Worm (Caenorhabditis elegans) whole organism, L4/young adult: ENCODE measurements around the gene pges-2.

Experiments
- W03F9.2 ChIP-seq: fragments of 150-350 bp; optimal IDR thresholded peaks from 2 replicates; lab custom pipeline; 2014; ENCODE audit warnings: missing biosample characterization, missing genetic modification characterization
- dao-5 ChIP-seq: sonication (generic microtip); optimal IDR thresholded peaks from 2 replicates; lab custom pipeline; 2016; ENCODE audit warnings: missing genotype, missing genetic modification characterization, moderate library complexity, missing compliant biosample characterization
- him-1 ChIP-seq: sonication (generic microtip); optimal IDR thresholded peaks from 2 replicates; lab custom pipeline; 2016; ENCODE audit warnings: missing genotype, missing genetic modification reagents, missing genetic modification characterization, missing compliant biosample characterization

pges-2 gene

DNA sequence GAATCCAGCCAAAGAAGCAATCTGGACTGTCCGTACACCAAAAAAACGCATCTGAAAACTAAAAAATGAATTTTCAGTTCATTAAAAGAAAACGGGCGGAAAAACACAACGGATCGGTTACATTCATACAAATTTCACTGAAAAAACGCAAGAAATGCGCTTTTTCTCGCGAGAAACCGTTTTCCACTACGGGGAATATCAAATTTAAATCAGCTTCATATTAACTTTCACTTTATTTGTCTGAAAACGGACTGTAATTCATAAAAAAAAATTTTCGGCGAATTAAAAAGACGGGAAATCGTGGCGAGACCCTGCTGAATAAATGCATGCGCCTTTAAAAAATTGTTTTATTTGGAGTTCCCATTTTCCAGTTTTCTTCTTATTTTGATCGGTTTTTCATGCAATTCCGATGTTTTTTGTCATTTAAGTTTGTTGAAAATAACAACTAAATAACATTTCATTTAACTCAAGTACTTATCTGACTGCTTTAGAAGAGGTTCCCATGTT is at the start of gene pges-2:
TSS of gene pges-2 (minus strand) at position 51 of the 507 bp plus-strand sequence.
- no peak for TF ChIP-seq dao-5 (tag; lab: Kevin White, UChicago)
- peak; percentile 44 for TF ChIP-seq W03F9.2 (tag; lab: Kevin White, UChicago)
- no peak for TF ChIP-seq him-1 (tag; lab: Kevin White, UChicago)

DNA sequence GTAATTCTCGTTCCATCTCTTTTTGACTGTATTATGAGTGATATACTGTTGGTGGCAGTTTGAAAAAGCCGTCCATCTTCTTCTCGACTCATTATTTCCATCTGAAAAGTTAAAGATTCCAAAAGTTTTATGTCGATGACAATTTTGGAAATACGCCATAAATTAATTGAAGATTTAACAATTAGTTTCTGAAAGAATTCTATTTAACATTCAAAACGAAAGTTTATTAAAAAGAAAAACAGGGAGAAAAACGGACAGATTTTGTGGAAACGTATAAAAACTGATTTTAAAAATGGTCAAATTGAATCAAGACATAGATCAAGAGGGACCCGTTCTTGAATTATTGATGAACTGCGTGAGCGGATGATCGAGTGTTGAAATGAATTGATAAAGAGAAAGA is 46.2 kb upstream of the pges-2 start, which contains the start of gene R10H10.7:
TSS of gene R10H10.7 (minus strand) at position 101 of the 400 bp plus-strand sequence.
- TF ChIP-seq him-1 (tag; lab: Kevin White, UChicago) (no peak), dao-5 (tag; lab: Kevin White, UChicago) (no peak), W03F9.2 (tag; lab: Kevin White, UChicago) (no peak)

DNA sequence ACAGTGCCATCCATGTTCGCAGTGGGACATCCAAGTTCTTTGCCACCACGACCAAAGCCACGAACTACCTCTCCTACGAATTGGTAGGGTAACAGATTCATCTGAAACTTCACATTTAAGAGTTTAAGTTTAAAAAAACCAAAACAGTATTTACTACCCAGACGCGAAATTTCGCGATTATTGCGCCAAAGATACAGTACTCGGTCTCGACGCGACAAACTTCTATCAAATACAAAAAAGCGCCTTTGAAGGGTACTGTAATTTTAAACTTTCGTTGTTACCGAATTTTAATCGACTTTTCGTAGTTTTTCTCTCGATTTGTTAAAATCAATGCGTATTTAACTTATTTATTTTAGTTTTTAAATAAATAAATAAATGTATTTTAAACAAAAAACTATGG is 41.8 kb upstream of the pges-2 start, which contains the start of gene rfk-1:
TSS of gene rfk-1 (minus strand) at position 101 of the 400 bp plus-strand sequence.
- TF ChIP-seq W03F9.2 (tag; lab: Kevin White, UChicago) (no peak), dao-5 (tag; lab: Kevin White, UChicago) (no peak), him-1 (tag; lab: Kevin White, UChicago) (no peak)

DNA sequence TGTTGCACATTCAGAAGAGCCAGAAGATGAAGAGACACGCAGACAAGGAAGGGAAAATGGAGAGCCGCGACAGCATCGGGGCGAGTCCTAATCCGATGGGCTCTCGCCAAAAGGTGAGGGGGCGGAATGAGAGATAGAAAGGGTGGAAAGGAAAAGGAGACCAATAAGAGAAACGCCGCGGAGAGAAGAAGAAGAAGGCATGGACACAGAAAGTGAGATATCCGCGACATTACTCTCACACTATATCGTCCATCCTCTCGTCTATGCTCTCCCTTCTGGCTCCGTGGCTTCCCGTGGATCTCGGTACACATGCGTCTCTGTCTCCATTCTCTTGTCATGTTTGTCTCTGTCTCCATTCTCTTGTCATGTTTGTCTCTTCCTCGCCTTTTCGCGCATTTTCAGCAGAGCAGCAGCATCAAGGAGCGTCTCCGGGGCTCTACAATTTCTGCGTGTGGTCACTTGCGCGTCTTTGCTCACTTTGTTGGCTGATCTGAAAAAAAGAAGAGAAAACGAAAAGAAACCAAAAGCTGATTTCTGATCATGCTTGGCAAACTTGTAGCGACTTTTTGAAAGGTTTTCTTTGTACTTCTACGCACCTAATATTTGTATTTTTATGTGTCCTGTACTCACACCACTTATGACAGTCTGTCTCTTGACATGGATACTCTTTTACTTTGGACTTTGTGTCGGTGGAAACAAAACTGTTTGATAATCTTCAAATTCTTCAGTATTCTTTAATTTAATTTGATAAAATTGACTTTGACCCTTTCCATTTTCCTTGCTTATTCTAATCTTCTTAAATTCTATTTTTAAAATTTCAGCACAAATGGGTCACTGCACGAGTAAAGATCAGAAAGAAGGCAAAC is 35.8 kb upstream of the pges-2 start, which contains the start of gene gpa-7:
TSS of gene gpa-7 (plus strand) at position 816 of the 866 bp plus-strand sequence.
- TF ChIP-seq W03F9.2 (tag; lab: Kevin White, UChicago) (no peak), dao-5 (tag; lab: Kevin White, UChicago) (no peak), him-1 (tag; lab: Kevin White, UChicago) (peak; percentile 80)

DNA sequence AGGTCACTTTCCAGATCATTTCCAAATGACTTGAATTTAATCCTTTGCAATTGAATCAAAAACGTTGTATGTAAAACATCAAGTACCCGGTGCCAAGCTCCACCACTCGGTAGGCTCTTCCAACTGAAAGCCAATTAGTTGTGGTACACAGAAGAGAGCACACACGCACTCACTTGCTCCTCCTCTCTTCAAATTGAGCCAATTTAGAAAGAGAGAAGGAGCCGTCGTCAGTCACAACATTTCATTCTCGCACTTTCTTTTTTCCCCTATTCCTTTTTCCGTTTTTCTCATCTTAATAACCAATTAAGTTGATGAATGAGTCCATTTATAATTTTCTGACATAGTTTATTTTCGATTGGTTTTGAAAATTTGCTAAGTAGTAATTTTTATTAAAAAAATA is 30.7 kb upstream of the pges-2 start:
- TF ChIP-seq him-1 (tag; lab: Kevin White, UChicago) = no peak
- TF ChIP-seq dao-5 (tag; lab: Kevin White, UChicago) = no peak
- no peak for TF ChIP-seq W03F9.2 (tag; lab: Kevin White, UChicago)

DNA sequence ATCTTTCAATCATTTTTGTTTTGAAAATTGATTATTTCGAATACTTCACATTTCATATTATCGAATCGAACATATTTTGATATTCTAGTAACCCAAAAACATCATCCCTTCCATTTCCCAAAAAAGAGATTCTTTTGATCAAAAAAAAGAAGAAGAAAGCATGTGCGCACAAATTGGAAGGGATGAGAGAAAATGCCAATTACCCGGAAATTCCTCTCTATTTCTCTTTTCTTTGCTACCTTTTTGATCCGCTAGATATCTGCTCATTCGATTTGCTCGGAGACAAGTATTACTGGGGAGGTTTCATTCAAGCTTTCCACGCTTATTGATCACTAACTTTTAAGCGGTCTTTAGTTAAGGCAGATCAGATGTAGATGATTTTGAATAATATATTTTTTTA is 29.2 kb upstream of the pges-2 start:
- TF ChIP-seq W03F9.2 (tag; lab: Kevin White, UChicago) (no peak), him-1 (tag; lab: Kevin White, UChicago) (peak; percentile 1)

DNA sequence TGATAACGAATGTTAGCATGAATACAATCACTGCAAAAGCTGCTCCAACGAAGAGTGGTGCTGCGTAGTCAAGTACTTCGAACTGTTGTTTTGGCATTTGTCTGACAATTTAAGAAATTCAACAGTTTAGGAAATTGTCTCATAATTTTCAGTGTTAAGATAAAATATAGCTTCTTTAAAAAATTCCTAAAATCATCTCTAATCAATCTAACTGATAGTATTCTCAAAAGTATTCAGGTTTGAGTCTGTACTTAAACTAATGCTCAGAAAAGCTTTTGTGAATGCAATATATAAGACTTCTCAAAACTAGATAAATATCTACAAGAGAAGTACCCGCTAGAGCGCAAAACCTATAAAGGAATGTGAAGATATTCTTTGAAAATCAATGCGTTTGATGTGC is 27.3 kb upstream of the pges-2 start, which contains the start of gene R10H10.4:
TSS of gene R10H10.4 (minus strand) at position 101 of the 400 bp plus-strand sequence.
- TF ChIP-seq him-1 (tag; lab: Kevin White, UChicago) (no peak), W03F9.2 (tag; lab: Kevin White, UChicago) (no peak), dao-5 (tag; lab: Kevin White, UChicago) (no peak)

DNA sequence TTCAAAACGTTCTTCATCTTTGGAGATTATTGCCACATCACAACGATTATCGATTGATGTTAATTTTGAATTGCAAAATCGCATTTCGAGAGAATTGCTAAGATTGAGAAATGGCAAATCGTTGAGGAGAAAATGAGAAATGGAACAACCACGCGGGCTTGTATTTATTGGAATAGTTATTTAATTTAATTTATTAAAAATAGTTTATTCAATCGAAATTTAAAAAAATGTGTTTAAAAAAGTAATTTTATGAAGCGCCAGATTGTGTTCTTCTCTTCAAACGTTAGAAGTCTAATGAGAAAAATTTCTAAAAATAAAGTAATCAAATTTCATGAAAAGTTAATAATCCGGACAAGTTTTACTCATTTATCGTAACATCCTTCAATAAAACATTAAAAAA is 24.2 kb upstream of the pges-2 start, which contains the start of gene spe-26:
TSS of gene spe-26 (minus strand) at position 101 of the 400 bp plus-strand sequence.
- TF ChIP-seq W03F9.2 (tag; lab: Kevin White, UChicago) (no peak), dao-5 (tag; lab: Kevin White, UChicago) (no peak), him-1 (tag; lab: Kevin White, UChicago) (no peak)

DNA sequence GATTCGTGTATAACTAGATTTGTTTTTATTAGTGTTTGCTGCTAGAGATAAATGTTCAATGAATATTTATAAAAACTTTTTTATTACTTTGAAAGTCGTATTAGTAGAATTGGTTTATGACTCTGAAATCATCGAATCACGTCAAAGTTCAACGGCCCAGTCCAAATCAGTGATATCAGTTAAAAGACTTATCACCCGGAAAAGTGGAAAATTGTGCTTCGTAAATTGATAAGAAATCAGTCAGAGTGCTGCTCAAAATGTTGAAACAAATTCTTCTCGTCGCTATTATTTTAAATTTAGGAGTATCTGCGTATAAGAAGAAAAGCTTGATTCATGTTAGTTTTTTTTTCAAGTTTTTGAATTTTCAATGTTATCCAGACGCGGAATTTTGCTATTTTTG is 20.7 kb upstream of the pges-2 start, which contains the start of gene R10H10.3:
TSS of gene R10H10.3 (plus strand) at position 243 of the 400 bp plus-strand sequence.
- no peak for TF ChIP-seq dao-5 (tag; lab: Kevin White, UChicago)
- TF ChIP-seq W03F9.2 (tag; lab: Kevin White, UChicago) = no peak
- no peak for TF ChIP-seq him-1 (tag; lab: Kevin White, UChicago)

DNA sequence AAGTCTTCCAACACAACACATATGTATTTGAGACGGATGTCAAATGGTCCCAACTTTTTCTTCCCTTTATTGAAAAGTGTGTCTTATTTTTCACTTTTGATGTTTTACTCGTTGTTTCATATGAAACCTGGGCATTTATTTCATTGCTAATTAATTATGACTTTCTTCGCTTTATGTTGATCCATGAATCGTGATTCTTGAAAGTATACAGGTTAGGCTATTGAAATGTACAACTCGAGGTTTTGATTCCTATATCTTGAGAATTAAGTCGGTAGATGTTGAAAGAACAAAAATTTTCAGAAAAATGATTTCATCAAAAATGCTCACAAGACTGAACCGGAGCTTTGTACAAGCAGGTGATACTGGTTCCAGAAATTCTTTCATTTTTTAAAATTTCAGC is 19.5 kb upstream of the pges-2 start, which contains the start of gene nfu-1:
TSS of gene nfu-1 (plus strand) at position 301 of the 400 bp plus-strand sequence.
- no peak for TF ChIP-seq W03F9.2 (tag; lab: Kevin White, UChicago)
- no peak for TF ChIP-seq him-1 (tag; lab: Kevin White, UChicago)
- no peak for TF ChIP-seq dao-5 (tag; lab: Kevin White, UChicago)

DNA sequence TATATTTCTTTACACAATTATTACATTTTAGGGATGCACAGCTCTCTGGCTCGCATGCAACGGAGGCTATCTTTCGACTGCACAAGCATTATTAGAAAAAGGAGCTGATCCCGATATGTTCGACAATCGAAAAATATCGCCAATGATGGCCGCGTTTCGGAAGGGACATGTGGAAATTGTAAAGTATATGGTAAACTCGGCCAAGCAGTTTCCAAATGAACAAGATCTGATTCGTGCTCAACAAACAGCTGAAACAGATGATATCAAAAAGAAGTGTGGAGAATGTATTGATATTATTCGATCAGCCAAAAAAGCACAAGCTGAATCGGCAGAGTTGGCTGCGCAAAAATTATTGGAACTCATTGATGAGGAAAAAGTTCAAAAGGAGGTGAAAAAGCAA is 15.3 kb upstream of the pges-2 start:
- TF ChIP-seq W03F9.2 (tag; lab: Kevin White, UChicago) = no peak
- no peak for TF ChIP-seq dao-5 (tag; lab: Kevin White, UChicago)
- no peak for TF ChIP-seq him-1 (tag; lab: Kevin White, UChicago)

DNA sequence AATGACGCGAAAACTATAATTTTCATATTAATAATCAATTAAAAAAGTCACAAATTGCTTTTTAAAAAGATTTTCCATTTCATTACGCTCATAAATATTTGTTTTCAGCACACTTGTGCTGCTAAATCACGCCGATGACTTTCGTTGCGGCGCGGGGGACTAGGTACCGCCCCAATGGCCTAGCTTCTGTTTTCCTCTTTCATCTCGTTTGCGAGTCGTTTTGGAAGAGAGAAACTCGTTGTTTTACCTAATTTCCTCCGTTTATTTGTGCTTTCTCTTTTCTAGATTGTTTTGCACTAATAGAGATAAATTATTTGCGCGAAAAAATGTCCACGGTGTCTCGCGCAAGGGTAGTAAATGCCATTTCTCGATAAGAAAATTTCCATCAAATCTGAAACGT is 13.4 kb upstream of the pges-2 start:
- TF ChIP-seq him-1 (tag; lab: Kevin White, UChicago) = no peak
- TF ChIP-seq dao-5 (tag; lab: Kevin White, UChicago) = no peak
- no peak for TF ChIP-seq W03F9.2 (tag; lab: Kevin White, UChicago)

DNA sequence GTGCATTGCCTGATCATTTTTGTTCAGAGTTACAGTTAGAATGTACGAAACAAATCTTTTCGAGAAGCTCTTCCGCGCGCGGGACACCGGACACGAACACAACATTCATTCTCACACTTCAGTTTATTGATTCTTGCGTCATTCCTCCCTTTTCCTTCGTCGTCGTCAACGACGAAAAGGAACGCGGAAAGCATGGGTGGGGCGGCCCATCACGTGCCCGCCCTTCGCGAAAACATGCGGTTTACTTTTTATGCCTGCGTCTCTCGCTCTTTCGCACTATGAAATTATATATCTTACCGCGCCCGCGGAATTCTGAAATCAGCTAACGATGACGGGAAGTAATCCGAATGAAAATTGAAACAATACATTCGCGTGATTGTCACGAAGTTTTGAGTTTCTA is 13.0 kb upstream of the pges-2 start:
- TF ChIP-seq W03F9.2 (tag; lab: Kevin White, UChicago) = no peak
- TF ChIP-seq him-1 (tag; lab: Kevin White, UChicago) = no peak
- TF ChIP-seq dao-5 (tag; lab: Kevin White, UChicago) = no peak
